1 fruit fly cellular context compared by ENCODE assay signal in the genomic region with DNA sequence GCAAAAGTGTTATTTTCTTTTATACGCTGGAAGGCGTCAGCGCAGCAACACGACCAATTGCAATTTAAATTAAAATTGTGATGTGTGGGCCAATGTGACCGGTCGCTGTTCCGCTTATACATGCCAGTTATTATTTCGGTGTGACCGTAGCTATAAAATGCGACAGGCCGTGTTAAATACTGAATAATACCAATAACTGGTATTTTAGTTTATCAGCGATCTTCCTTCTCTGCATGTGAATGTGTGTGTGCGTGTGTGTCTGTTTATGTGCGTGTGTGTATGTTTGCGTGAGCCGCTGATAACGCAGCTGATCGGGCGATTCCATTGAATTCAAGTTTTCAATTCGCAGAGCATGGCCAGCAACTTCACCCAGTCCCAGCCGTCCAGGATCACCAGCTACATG.
TF ChIP-seq lines count a peak whose summit lies in the region.

A gene (minus strand): TSS at position 45 of the 403 bp plus-strand sequence.
A gene (plus strand): TSS at position 203 of the 403 bp plus-strand sequence.
A gene (plus strand): TSS at position 269 of the 403 bp plus-strand sequence.

TF ChIP-seq in whole organism, embryonic, 481 proteins besides CTCF, POLR2A, EP300 and RAD21 (continued from another document):
- TF ChIP-seq Jarid2 (GFP tag; optimal IDR thresholded peaks at IDR 0.05; lab: Kevin White, UChicago) (peak; percentile 73), exex (tag; optimal IDR thresholded peaks at IDR 0.05; lab: Kevin White, UChicago) (peak; percentile 35), CG8765 (GFP tag; IDR thresholded peaks at IDR 0.05; lab: Robert Waterston, UW) (0 out of 2 replicates have a peak, but pooled peaks have one; percentile 23), Scr (GFP tag; IDR thresholded peaks at IDR 0.05; lab: Robert Waterston, UW; ENCODE audit: partially characterized antibody) (no peak), YL-1 (GFP tag; optimal IDR thresholded peaks at IDR 0.05; lab: Kevin White, UChicago) (peak; percentile 9), Dref (GFP tag; IDR thresholded peaks at IDR 0.05; lab: Robert Waterston, UW) (peak; percentile 47), nmo (GFP tag; optimal IDR thresholded peaks at IDR 0.05; lab: Kevin White, UChicago) (peak; percentile 50), Med (GFP tag; lab: Kevin White, UChicago) (peak; percentile 91), Antp (GFP tag; optimal IDR thresholded peaks at IDR 0.05; lab: Kevin White, UChicago) (no peak), E2f1 (GFP tag; IDR thresholded peaks at IDR 0.05; lab: Robert Waterston, UW) (no peak), Deaf1 (tag; optimal IDR thresholded peaks at IDR 0.05; lab: Kevin White, UChicago) (peak; percentile 9), CG12219 (GFP tag; optimal IDR thresholded peaks at IDR 0.05; lab: Kevin White, UChicago) (no peak), CG10543 (GFP tag; optimal IDR thresholded peaks at IDR 0.05; lab: Kevin White, UChicago) (peak; percentile 52), GATAe (GFP tag; conservative IDR thresholded peaks at IDR 0.05; lab: Robert Waterston, UW) (peak; percentile 51; the same call in 1 of the 2 replicates), CG11504 (tag; optimal IDR thresholded peaks at IDR 0.05; lab: Kevin White, UChicago) (peak; percentile 17), CG7987 (GFP tag; optimal IDR thresholded peaks at IDR 0.05; lab: Kevin White, UChicago) (peak; percentile 38), CG32532 (GFP tag; IDR thresholded peaks at IDR 0.05; lab: Robert Waterston, UW) (no peak), gro (GFP tag; optimal IDR thresholded peaks at IDR 0.05; lab: Kevin White, UChicago) (peak; percentile 35), Adf1 (GFP tag; IDR thresholded peaks at IDR 0.05; lab: Robert Waterston, UW) (no peak), Ssrp (tag; optimal IDR thresholded peaks at IDR 0.05; lab: Kevin White, UChicago) (no peak), CG3838 (GFP tag; optimal IDR thresholded peaks at IDR 0.05; lab: Kevin White, UChicago) (peak; percentile 0), Sin3A (optimal IDR thresholded peaks at IDR 0.05; lab: Kevin White, UChicago) (peak; percentile 33), Myb (GFP tag; optimal IDR thresholded peaks at IDR 0.05; lab: Kevin White, UChicago) (peak; percentile 58), Ets65A (GFP tag; lab: Kevin White, UChicago) (peak; percentile 21), BEAF-32 (GFP tag; optimal IDR thresholded peaks at IDR 0.05; lab: Kevin White, UChicago) (peak; percentile 54), CG17829 (tag; optimal IDR thresholded peaks at IDR 0.05; lab: Kevin White, UChicago) (peak; percentile 60), luna (GFP tag; optimal IDR thresholded peaks at IDR 0.05; lab: Kevin White, UChicago) (no peak), Dbx (GFP tag; IDR thresholded peaks at IDR 0.05; lab: Robert Waterston, UW) (no peak), CG3995 (GFP tag; optimal IDR thresholded peaks at IDR 0.05; lab: Kevin White, UChicago) (peak; percentile 2), CG13296 (GFP tag; optimal IDR thresholded peaks at IDR 0.05; lab: Kevin White, UChicago) (no peak), scrt (GFP tag; optimal IDR thresholded peaks at IDR 0.05; lab: Kevin White, UChicago) (peak; percentile 73), CG34422 (GFP tag; IDR thresholded peaks at IDR 0.05; lab: Robert Waterston, UW) (peak; percentile 55; the same call in 1 of the 3 replicates), CG5180 (GFP tag; optimal IDR thresholded peaks at IDR 0.05; lab: Kevin White, UChicago) (no peak), HmgD (GFP tag; optimal IDR thresholded peaks at IDR 0.05; lab: Kevin White, UChicago) (peak; percentile 9), sd (tag; optimal IDR thresholded peaks at IDR 0.05; lab: Kevin White, UChicago) (peak; percentile 59), HHEX (GFP tag; optimal IDR thresholded peaks at IDR 0.05; lab: Kevin White, UChicago) (no peak), CG6683 (GFP tag; optimal IDR thresholded peaks at IDR 0.05; lab: Kevin White, UChicago) (no peak), sna (GFP tag; IDR thresholded peaks at IDR 0.05; lab: Robert Waterston, UW; ENCODE audit: partially characterized antibody) (no peak), pfk (GFP tag; optimal IDR thresholded peaks at IDR 0.05; lab: Kevin White, UChicago) (peak; percentile 23), CG8944 (GFP tag; optimal IDR thresholded peaks at IDR 0.05; lab: Kevin White, UChicago) (no peak), chinmo (GFP tag; IDR thresholded peaks at IDR 0.05; lab: Robert Waterston, UW; ENCODE audit: partially characterized antibody) (peak; percentile 90; the same call in 2 of the 4 replicates), CG42726 (GFP tag; IDR thresholded peaks at IDR 0.05; lab: Robert Waterston, UW; ENCODE audit: partially characterized antibody) (peak; percentile 9; the same call in 1 of the 2 replicates), Meics (GFP tag; optimal IDR thresholded peaks at IDR 0.05; lab: Kevin White, UChicago) (peak; percentile 3), CG12071 (GFP tag; optimal IDR thresholded peaks at IDR 0.05; lab: Kevin White, UChicago) (peak; percentile 44), ato (GFP tag; IDR thresholded peaks at IDR 0.05; lab: Robert Waterston, UW; ENCODE audit: partially characterized antibody) (0 out of 2 replicates have a peak, but pooled peaks have one; percentile 21), salm (tag; optimal IDR thresholded peaks at IDR 0.05; lab: Kevin White, UChicago) (no peak), bigmax (GFP tag; optimal IDR thresholded peaks at IDR 0.05; lab: Kevin White, UChicago) (peak; percentile 88), cg (GFP tag; optimal IDR thresholded peaks at IDR 0.05; lab: Kevin White, UChicago) (peak; percentile 94), kay (GFP tag; optimal IDR thresholded peaks at IDR 0.05; lab: Kevin White, UChicago) (no peak), Pdp1 (GFP tag; optimal IDR thresholded peaks at IDR 0.05; lab: Kevin White, UChicago) (peak in 1 of 2 experiments; percentile 43), CG12769 (tag; optimal IDR thresholded peaks at IDR 0.05; lab: Kevin White, UChicago) (peak; percentile 55), Nf-YC (tag; optimal IDR thresholded peaks at IDR 0.05; lab: Kevin White, UChicago) (peak; percentile 63), trem (tag; optimal IDR thresholded peaks at IDR 0.05; lab: Kevin White, UChicago) (peak; percentile 56), grn (GFP tag; optimal IDR thresholded peaks at IDR 0.05; lab: Kevin White, UChicago) (peak; percentile 99), ftz-f1 (GFP tag; optimal IDR thresholded peaks at IDR 0.05; lab: Kevin White, UChicago) (peak; percentile 64), HmgZ (tag; optimal IDR thresholded peaks at IDR 0.05; lab: Kevin White, UChicago) (peak; percentile 83), wek (GFP tag; optimal IDR thresholded peaks at IDR 0.05; lab: Kevin White, UChicago) (no peak), CG12659 (GFP tag; optimal IDR thresholded peaks at IDR 0.05; lab: Kevin White, UChicago) (peak; percentile 86), sim (GFP tag; IDR thresholded peaks at IDR 0.05; lab: Robert Waterston, UW) (no peak), Ets97D (GFP tag; optimal IDR thresholded peaks at IDR 0.05; lab: Kevin White, UChicago) (peak; percentile 85), zfh2 (GFP tag; optimal IDR thresholded peaks at IDR 0.05; lab: Kevin White, UChicago) (peak; percentile 19), nerfin-1 (tag; optimal IDR thresholded peaks at IDR 0.05; lab: Kevin White, UChicago) (peak; percentile 4), CG31441 (GFP tag; IDR thresholded peaks at IDR 0.05; lab: Robert Waterston, UW) (0 out of 2 replicates have a peak, but pooled peaks have one; percentile 31), CG13894 (tag; optimal IDR thresholded peaks at IDR 0.05; lab: Kevin White, UChicago) (peak; percentile 67), CG3065 (GFP tag; optimal IDR thresholded peaks at IDR 0.05; lab: Kevin White, UChicago) (no peak), hbn (GFP tag; IDR thresholded peaks at IDR 0.05; lab: Robert Waterston, UW; ENCODE audit: partially characterized antibody) (peak; percentile 28; the same call in 1 of the 2 replicates), CG3847 (GFP tag; IDR thresholded peaks at IDR 0.05; lab: Robert Waterston, UW) (peak; percentile 38), gfzf (GFP tag; optimal IDR thresholded peaks at IDR 0.05; lab: Kevin White, UChicago) (peak; percentile 96), CG30020 (tag; optimal IDR thresholded peaks at IDR 0.05; lab: Kevin White, UChicago) (peak; percentile 20), Opbp (GFP tag; IDR thresholded peaks at IDR 0.05; lab: Robert Waterston, UW; ENCODE audit: partially characterized antibody) (peak; percentile 68), gem (tag; optimal IDR thresholded peaks at IDR 0.05; lab: Kevin White, UChicago) (peak; percentile 6), bbx (GFP tag; IDR thresholded peaks at IDR 0.05; lab: Robert Waterston, UW; ENCODE audit: partially characterized antibody) (0 out of 2 replicates have a peak, but pooled peaks have one; percentile 24), CG7839 (tag; optimal IDR thresholded peaks at IDR 0.05; lab: Kevin White, UChicago) (peak; percentile 0), CG15601 (tag; optimal IDR thresholded peaks at IDR 0.05; lab: Kevin White, UChicago) (peak; percentile 80), CG2120 (GFP tag; optimal IDR thresholded peaks at IDR 0.05; lab: Kevin White, UChicago) (peak; percentile 33), lab (GFP tag; optimal IDR thresholded peaks at IDR 0.05; lab: Kevin White, UChicago) (peak; percentile 19), Mes4 (GFP tag; optimal IDR thresholded peaks at IDR 0.05; lab: Kevin White, UChicago) (peak; percentile 8), Blimp-1 (GFP tag; optimal IDR thresholded peaks at IDR 0.05; lab: Kevin White, UChicago) (no peak), CG12155 (GFP tag; optimal IDR thresholded peaks at IDR 0.05; lab: Kevin White, UChicago) (peak; percentile 13), crp (GFP tag; optimal IDR thresholded peaks at IDR 0.05; lab: Kevin White, UChicago) (peak in 1 of 2 experiments; percentile 76), nom (GFP tag; optimal IDR thresholded peaks at IDR 0.05; lab: Kevin White, UChicago) (peak; percentile 20), Dp (GFP tag; optimal IDR thresholded peaks at IDR 0.05; lab: Kevin White, UChicago) (peak; percentile 62), schlank (tag; optimal IDR thresholded peaks at IDR 0.05; lab: Kevin White, UChicago) (no peak), Mad (GFP tag; optimal IDR thresholded peaks at IDR 0.05; lab: Kevin White, UChicago) (peak; percentile 25), Fer1 (GFP tag; optimal IDR thresholded peaks at IDR 0.05; lab: Kevin White, UChicago) (peak; percentile 37), CG9797 (GFP tag; optimal IDR thresholded peaks at IDR 0.05; lab: Kevin White, UChicago) (peak; percentile 98), cas (GFP tag; IDR thresholded peaks at IDR 0.05; lab: Robert Waterston, UW) (no peak), ac (GFP tag; optimal IDR thresholded peaks at IDR 0.05; lab: Kevin White, UChicago) (no peak), insv (GFP tag; optimal IDR thresholded peaks at IDR 0.05; lab: Kevin White, UChicago) (peak in 1 of 2 experiments; percentile 31), ERR (GFP tag; optimal IDR thresholded peaks at IDR 0.05; lab: Kevin White, UChicago) (peak; percentile 23), tx (GFP tag; optimal IDR thresholded peaks at IDR 0.05; lab: Kevin White, UChicago) (no peak), CG13287 (GFP tag; IDR thresholded peaks at IDR 0.05; lab: Robert Waterston, UW; ENCODE audit: partially characterized antibody) (peak; percentile 59), CG2116 (GFP tag; optimal IDR thresholded peaks at IDR 0.05; lab: Kevin White, UChicago) (peak; percentile 44), CG15269 (tag; optimal IDR thresholded peaks at IDR 0.05; lab: Kevin White, UChicago) (peak; percentile 10), knrl (GFP tag; IDR thresholded peaks at IDR 0.05; lab: Robert Waterston, UW; ENCODE audit: partially characterized antibody) (peak; percentile 43; the same call in 1 of the 3 replicates), E2f2 (GFP tag; IDR thresholded peaks at IDR 0.05; lab: Robert Waterston, UW) (peak; percentile 75), dpn (GFP tag; optimal IDR thresholded peaks at IDR 0.05; lab: Kevin White, UChicago) (peak in 1 of 2 experiments; percentile 6), CG3281 (GFP tag; optimal IDR thresholded peaks at IDR 0.05; lab: Kevin White, UChicago) (no peak), sug (tag; optimal IDR thresholded peaks at IDR 0.05; lab: Kevin White, UChicago) (peak; percentile 30), CG7271 (tag; optimal IDR thresholded peaks at IDR 0.05; lab: Kevin White, UChicago) (peak; percentile 41), CG16863 (GFP tag; optimal IDR thresholded peaks at IDR 0.05; lab: Kevin White, UChicago) (peak; percentile 11), CG12391 (tag; optimal IDR thresholded peaks at IDR 0.05; lab: Kevin White, UChicago) (peak; percentile 24), CG15514 (GFP tag; optimal IDR thresholded peaks at IDR 0.05; lab: Kevin White, UChicago) (peak; percentile 78), Abd-B (GFP tag; optimal IDR thresholded peaks at IDR 0.05; lab: Kevin White, UChicago) (peak; percentile 6), CHES-1-like (GFP tag; optimal IDR thresholded peaks at IDR 0.05; lab: Kevin White, UChicago) (peak; percentile 46), sc (optimal IDR thresholded peaks at IDR 0.05; lab: Kevin White, UChicago) (no peak), sc (GFP tag; optimal IDR thresholded peaks at IDR 0.05; lab: Kevin White, UChicago) (no peak), mirr (GFP tag; optimal IDR thresholded peaks at IDR 0.05; lab: Kevin White, UChicago) (peak; percentile 28), Dad (GFP tag; optimal IDR thresholded peaks at IDR 0.05; lab: Kevin White, UChicago) (peak; percentile 17), Bgb (GFP tag; IDR thresholded peaks at IDR 0.05; lab: Robert Waterston, UW; ENCODE audit: partially characterized antibody) (peak; percentile 43; the same call in 1 of the 2 replicates), odd (GFP tag; optimal IDR thresholded peaks at IDR 0.05; lab: Kevin White, UChicago) (no peak), CrebB (tag; optimal IDR thresholded peaks at IDR 0.05; lab: Kevin White, UChicago) (peak; percentile 45), CG17186 (GFP tag; optimal IDR thresholded peaks at IDR 0.05; lab: Kevin White, UChicago) (peak; percentile 54), Hr3 (GFP tag; optimal IDR thresholded peaks at IDR 0.05; lab: Kevin White, UChicago) (no peak), CG9932 (GFP tag; IDR thresholded peaks at IDR 0.05; lab: Robert Waterston, UW) (peak; percentile 30; the same call in 1 of the 2 replicates), hth (optimal IDR thresholded peaks at IDR 0.05; lab: Kevin White, UChicago) (no peak), ewg (GFP tag; optimal IDR thresholded peaks at IDR 0.05; lab: Kevin White, UChicago) (peak; percentile 43), NfI (GFP tag; optimal IDR thresholded peaks at IDR 0.05; lab: Kevin White, UChicago) (peak; percentile 27), CG16813 (GFP tag; IDR thresholded peaks at IDR 0.05; lab: Robert Waterston, UW; ENCODE audit: partially characterized antibody) (0 out of 3 replicates have a peak, but pooled peaks have one; percentile 20), grau (tag; optimal IDR thresholded peaks at IDR 0.05; lab: Kevin White, UChicago) (peak; percentile 12)
TF ChIP-seq in whole organism, embryonic: peak in this region for 128.
